Worm (Caenorhabditis elegans): ENCODE data around the gene Y62H9A.10.

ce11 chrX:11941951-11942350 is 39.4 kb upstream of the Y62H9A.10 start, which contains the start of gene F55G7.3:
- TF ChIP-seq nhr-11 (tag; optimal IDR thresholded peaks at IDR 0.05) (no peak), pha-2 (tag; optimal IDR thresholded peaks at IDR 0.05) (no peak), C38D4.7 (GFP tag; optimal IDR thresholded peaks at IDR 0.05) (no peak), unc-86 (tag; optimal IDR thresholded peaks at IDR 0.05) (no peak)
